Worm (Caenorhabditis elegans) whole organism, young adult: ENCODE results near the gene nhr-67.
"Not testable (repeated sequence)": the region's sequence is repeated elsewhere in the genome, so short reads cannot be mapped to it uniquely, and the experiment has no call there.

Experiments
- ceh-91 ChIP-seq: fragments of 200-800 bp; sonication (Bioruptor generic); IDR thresholded peaks from 2 replicates; pipeline ENCODE4 v1.3.6; 2022; ENCODE audit warnings: missing genetic modification reagents, missing genetic modification characterization, missing compliant biosample characterization
- egl-18 ChIP-seq: fragments of 200-800 bp; sonication (Bioruptor generic); IDR thresholded peaks from 2 replicates; pipeline ENCODE4 v1.3.6; 2022; ENCODE audit warnings: missing genetic modification reagents, missing genetic modification characterization, missing compliant biosample characterization
- nhr-120 ChIP-seq: fragments of 200-800 bp; sonication (Bioruptor generic); IDR thresholded peaks from 2 replicates; pipeline ENCODE4 v1.3.6; 2022; ENCODE audit warnings: missing genetic modification characterization, missing compliant biosample characterization
- pbrm-1 ChIP-seq: fragments of 200-800 bp; sonication (Bioruptor generic); IDR thresholded peaks from 2 replicates; pipeline ENCODE4 v1.3.6; 2022; ENCODE audit warnings: missing genetic modification reagents, missing genetic modification characterization, missing compliant biosample characterization

ce11 chrIV:11202389-11202788 is 32.8 kb downstream of the nhr-67 start, which contains the start of gene R07H5.11:
- TF ChIP-seq nhr-120 (GFP tag; lab: Robert Waterston, UW); egl-18; pbrm-1 (GFP tag; lab: Robert Waterston, UW); ceh-91 (GFP tag; lab: Robert Waterston, UW): not testable (repeated sequence)
